Worm (Caenorhabditis elegans) whole organism, L1 larva: Measurements from ENCODE around the gene srbc-3.

Experiments used
- F16B12.6 ChIP-seq: fragments of 150-350 bp; optimal IDR thresholded peaks from 2 replicates; lab custom pipeline; 2014; ENCODE audit warnings: missing biosample characterization, missing genetic modification characterization
- nhr-77 ChIP-seq: fragments of 150-350 bp; optimal IDR thresholded peaks from 2 replicates; lab custom pipeline; 2014; ENCODE audit warnings: missing biosample characterization, missing genetic modification characterization
- pag-3 ChIP-seq: sonication (generic microtip); optimal IDR thresholded peaks from 2 replicates; lab custom pipeline; 2017; ENCODE audit warnings: missing genetic modification characterization, mild to moderate bottlenecking, missing compliant biosample characterization, antibody characterized with exemption, borderline replicate concordance; ENCODE audit not compliant: insufficient read depth

- TF ChIP-seq F16B12.6 (tag; lab: Kevin White, UChicago) (no peak), pag-3 (no peak), nhr-77 (tag; lab: Kevin White, UChicago) (no peak)
These were observed 11.7 kb downstream of the srbc-3 start, which contains the start of gene F35F10.14 for ce11 chrV:3320005-3320404.
